Worm (Caenorhabditis elegans) whole organism, L4/young adult: ENCODE measurements around the gene lin-49.

Experiments
- W03F9.2 ChIP-seq: fragments of 150-350 bp; optimal IDR thresholded peaks from 2 replicates; lab custom pipeline; 2014; ENCODE audit warnings: missing biosample characterization, missing genetic modification characterization
- dao-5 ChIP-seq: sonication (generic microtip); optimal IDR thresholded peaks from 2 replicates; lab custom pipeline; 2016; ENCODE audit warnings: missing genotype, missing genetic modification characterization, moderate library complexity, missing compliant biosample characterization
- him-1 ChIP-seq: sonication (generic microtip); optimal IDR thresholded peaks from 2 replicates; lab custom pipeline; 2016; ENCODE audit warnings: missing genotype, missing genetic modification reagents, missing genetic modification characterization, missing compliant biosample characterization

ce11 chrIV:8629609-8630052 lies 9.1 kb downstream of the lin-49 start:
- TF ChIP-seq him-1 (tag; lab: Kevin White, UChicago) (peak; percentile 67), W03F9.2 (tag; lab: Kevin White, UChicago) (no peak), dao-5 (tag; lab: Kevin White, UChicago) (no peak)
